Worm (Caenorhabditis elegans): ENCODE measurements around the gene C50E3.15.

Gene C50E3.15

ce11 chrV:7653567-7653966 lies 35.4 kb downstream of the C50E3.15 start, which contains the start of gene srh-200:
TSS of gene srh-200 (minus strand) at chrV:7653667.
- TF ChIP-seq che-1 (tag; optimal IDR thresholded peaks at IDR 0.05), result no peak
- TF ChIP-seq odd-2 (tag; optimal IDR thresholded peaks at IDR 0.05), result no peak
- no peak for TF ChIP-seq ceh-19 (GFP tag; optimal IDR thresholded peaks at IDR 0.05)
- TF ChIP-seq mec-3 (tag; optimal IDR thresholded peaks at IDR 0.05; ENCODE audit: borderline replicate concordance), result no peak
- no peak for TF ChIP-seq ceh-9 (tag; optimal IDR thresholded peaks at IDR 0.05)
- no peak for TF ChIP-seq ceh-45 (GFP tag; IDR thresholded peaks at IDR 0.05)
- TF ChIP-seq ttx-3 (tag; optimal IDR thresholded peaks at IDR 0.05), result no peak
- no peak for TF ChIP-seq sdc-2 (tag; optimal IDR thresholded peaks at IDR 0.05)

DNA sequence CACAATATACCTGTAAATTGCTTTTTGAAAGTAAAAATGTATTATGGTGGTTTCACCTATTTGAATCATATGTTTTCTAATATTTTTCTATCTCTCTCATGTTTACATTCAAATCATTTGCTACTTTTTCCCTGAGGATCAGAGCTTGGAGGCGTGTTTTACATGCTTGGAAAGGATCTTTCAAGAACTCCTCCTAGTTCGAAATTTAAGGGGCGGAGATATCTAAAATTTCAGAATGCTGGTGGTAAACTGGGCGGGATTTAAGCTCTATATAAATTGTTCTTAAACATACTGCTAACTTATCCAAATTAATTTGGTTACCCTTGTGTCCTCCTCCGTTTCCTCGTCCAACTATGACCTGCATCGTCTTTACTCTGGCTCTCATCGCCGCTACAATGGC lies 49.7 kb downstream of the C50E3.15 start, which contains the start of gene C12D5.5:
TSS of gene C12D5.5 (plus strand) at position 301 of the 400 bp plus-strand sequence.
- TF ChIP-seq ceh-19 (GFP tag; optimal IDR thresholded peaks at IDR 0.05) (no peak), pat-9 (tag; optimal IDR thresholded peaks at IDR 0.05) (no peak), fax-1 (tag; optimal IDR thresholded peaks at IDR 0.05) (no peak), K09A11.1 (tag; optimal IDR thresholded peaks at IDR 0.05; ENCODE audit: insufficient read depth) (no peak), tbx-2 (tag; optimal IDR thresholded peaks at IDR 0.05) (no peak), fkh-6 (tag; optimal IDR thresholded peaks at IDR 0.05) (no peak), nhr-11 (tag; optimal IDR thresholded peaks at IDR 0.05) (no peak), fkh-10 (GFP tag; optimal IDR thresholded peaks at IDR 0.05) (no peak), ceh-2 (tag; optimal IDR thresholded peaks at IDR 0.05) (no peak)
